Worm (Caenorhabditis elegans) whole organism, mixed stage, embryonic: ENCODE data around the gene C06E7.88.
A peak's percentile ranks its signal among the peaks of the same experiment; 100 is the strongest.

Experiments
- M03D4.4 ChIP-seq: sonication (generic microtip); optimal IDR thresholded peaks from 2 replicates; lab custom pipeline; 2017; ENCODE audit warnings: mild to moderate bottlenecking, missing genetic modification characterization, missing compliant biosample characterization
- blmp-1 ChIP-seq: fragments of 150-350 bp; optimal IDR thresholded peaks from 2 replicates; lab custom pipeline; 2014; ENCODE audit warnings: missing biosample characterization, missing genetic modification characterization
- ceh-39 ChIP-seq: fragments of 150-350 bp; optimal IDR thresholded peaks from 2 replicates; lab custom pipeline; 2014; ENCODE audit warnings: missing biosample characterization, missing genetic modification characterization
- ceh-83 ChIP-seq: fragments of 200-800 bp; sonication (Bioruptor generic); optimal IDR thresholded peaks from 2 replicates; lab custom pipeline; 2018; ENCODE audit warnings: mild to moderate bottlenecking, missing genetic modification characterization, missing compliant biosample characterization
- ces-1 ChIP-seq: fragments of 150-350 bp; optimal IDR thresholded peaks from 2 replicates; lab custom pipeline; 2014; ENCODE audit warnings: missing biosample characterization, missing genetic modification reagents, missing genetic modification characterization
- cnd-1 ChIP-seq: fragments of 200-800 bp; sonication (Bioruptor generic); optimal IDR thresholded peaks from 2 replicates; lab custom pipeline; 2018; ENCODE audit warnings: mild to moderate bottlenecking, missing genetic modification characterization, missing compliant biosample characterization
- drap-1 ChIP-seq: fragments of 200-800 bp; sonication (Bioruptor generic); optimal IDR thresholded peaks from 3 replicates; lab custom pipeline; 2018; ENCODE audit warnings: mild to moderate bottlenecking, missing genetic modification characterization, missing compliant biosample characterization
- flh-1 ChIP-seq: fragments of 200-800 bp; sonication (Bioruptor generic); optimal IDR thresholded peaks from 2 replicates; lab custom pipeline; 2018; ENCODE audit warnings: mild to moderate bottlenecking, missing genetic modification characterization, moderate library complexity, missing compliant biosample characterization
- ham-2 ChIP-seq: fragments of 200-800 bp; sonication (Bioruptor generic); optimal IDR thresholded peaks from 2 replicates; lab custom pipeline; 2018; ENCODE audit warnings: mild to moderate bottlenecking, missing genetic modification characterization, missing compliant biosample characterization
- hlh-1 ChIP-seq: fragments of 150-350 bp; optimal IDR thresholded peaks from 2 replicates; lab custom pipeline; 2014; ENCODE audit warnings: missing biosample characterization, missing genetic modification reagents, missing genetic modification characterization
- lin-13 ChIP-seq: fragments of 150-350 bp; optimal IDR thresholded peaks from 2 replicates; lab custom pipeline; 2014; ENCODE audit warnings: missing biosample characterization, missing genetic modification characterization
- lsy-2 ChIP-seq: fragments of 150-350 bp; optimal IDR thresholded peaks from 2 replicates; lab custom pipeline; 2014; ENCODE audit warnings: missing biosample characterization, missing genetic modification characterization
- mep-1 ChIP-seq: fragments of 150-350 bp; optimal IDR thresholded peaks from 2 replicates; lab custom pipeline; 2017; ENCODE audit warnings: missing biosample characterization, missing genetic modification reagents, missing genetic modification characterization, inconsistent platforms
- nhr-12 ChIP-seq: fragments of 150-350 bp; optimal IDR thresholded peaks from 2 replicates; lab custom pipeline; 2014; ENCODE audit warnings: missing biosample characterization, missing genetic modification characterization
- nhr-2 ChIP-seq: fragments of 150-350 bp; optimal IDR thresholded peaks from 2 replicates; lab custom pipeline; 2014; ENCODE audit warnings: missing biosample characterization, missing genetic modification characterization
- nhr-237 ChIP-seq: fragments of 150-350 bp; optimal IDR thresholded peaks from 2 replicates; lab custom pipeline; 2014; ENCODE audit warnings: missing biosample characterization, missing genetic modification characterization
- nhr-28 ChIP-seq: fragments of 150-350 bp; optimal IDR thresholded peaks from 2 replicates; lab custom pipeline; 2014; ENCODE audit warnings: missing biosample characterization, missing genetic modification characterization
- nhr-76 ChIP-seq: sonication (generic microtip); optimal IDR thresholded peaks from 2 replicates; lab custom pipeline; 2017; ENCODE audit warnings: missing biosample characterization, missing genetic modification characterization
- pha-4 ChIP-seq: fragments of 150-350 bp; optimal IDR thresholded peaks from 2 replicates; lab custom pipeline; 2018; ENCODE audit warnings: missing biosample characterization, missing genetic modification reagents, missing genetic modification characterization
- sem-2 ChIP-seq: fragments of 200-800 bp; sonication (Bioruptor generic); optimal IDR thresholded peaks from 2 replicates; lab custom pipeline; 2018; ENCODE audit warnings: mild to moderate bottlenecking, missing genetic modification characterization, missing compliant biosample characterization
- snpc-4 ChIP-seq: fragments of 150-350 bp; optimal IDR thresholded peaks from 2 replicates; lab custom pipeline; 2014; ENCODE audit warnings: missing biosample characterization, missing genetic modification characterization
- sptf-1 ChIP-seq: sonication (generic microtip); optimal IDR thresholded peaks from 2 replicates; lab custom pipeline; 2017; ENCODE audit warnings: mild to moderate bottlenecking, missing genetic modification characterization, moderate library complexity, missing compliant biosample characterization
- unc-120 ChIP-seq: sonication (generic microtip); optimal IDR thresholded peaks from 2 replicates; lab custom pipeline; 2017; ENCODE audit warnings: missing genetic modification characterization, missing compliant biosample characterization; ENCODE audit not compliant: poor library complexity, severe bottlenecking
- unc-39 ChIP-seq: fragments of 150-350 bp; optimal IDR thresholded peaks from 2 replicates; lab custom pipeline; 2014; ENCODE audit warnings: missing biosample characterization, missing genetic modification characterization
- unc-62 ChIP-seq: fragments of 150-350 bp; optimal IDR thresholded peaks from 2 replicates; lab custom pipeline; 2014; ENCODE audit warnings: missing biosample characterization, missing genetic modification reagents, missing genetic modification characterization
- zip-8 ChIP-seq: fragments of 150-350 bp; optimal IDR thresholded peaks from 2 replicates; lab custom pipeline; 2014; ENCODE audit warnings: missing biosample characterization, missing genetic modification characterization
- ztf-11 ChIP-seq: fragments of 150-350 bp; optimal IDR thresholded peaks from 2 replicates; lab custom pipeline; 2014; ENCODE audit warnings: missing biosample characterization, missing genetic modification characterization

The C06E7.88 gene

DNA sequence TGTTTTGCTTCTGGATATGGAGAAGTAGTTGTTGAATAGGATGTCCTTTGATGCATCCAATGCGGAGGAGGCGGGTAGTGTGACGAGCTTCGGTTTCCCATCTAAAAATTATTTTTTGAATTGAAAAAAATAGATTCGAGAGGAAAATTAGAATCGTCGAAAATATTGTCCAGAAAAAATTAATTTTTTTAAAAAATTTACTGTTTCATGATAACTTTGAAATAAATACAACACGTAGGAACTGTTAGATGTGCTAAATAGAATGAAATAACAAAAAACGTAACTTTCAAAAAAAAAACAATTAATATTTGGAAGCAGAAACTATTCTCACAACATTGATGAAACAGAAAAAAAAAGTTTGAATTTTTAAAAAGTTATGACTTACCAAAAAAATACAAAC lies 7.2 kb downstream of the C06E7.88 start, which contains the start of gene C06E7.4:
Gene C06E7.4, minus strand, starts transcription at position 101 of the 400 bp plus-strand sequence.
- TF ChIP-seq ces-1 (GFP tag; lab: Kevin White, UChicago): no peak

DNA sequence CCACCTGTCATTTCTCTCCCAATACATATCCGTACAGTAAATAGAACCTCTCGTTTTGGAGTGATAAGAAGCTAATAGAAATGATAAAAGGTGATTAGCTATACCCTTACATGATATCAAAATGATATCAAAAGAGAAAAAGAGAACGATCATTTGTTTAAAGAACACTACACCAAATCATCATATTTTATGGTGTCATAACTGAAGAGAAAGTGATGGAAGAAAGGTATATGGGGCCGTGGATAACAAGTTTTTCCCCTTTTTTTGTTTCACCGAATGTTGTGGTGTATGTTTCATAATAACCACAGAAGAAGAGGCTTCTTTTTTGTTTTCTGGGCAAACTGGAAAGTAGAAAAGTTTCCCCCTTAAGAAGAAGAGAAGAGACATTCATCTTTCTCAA lies 8.9 kb downstream of the C06E7.88 start:
- TF ChIP-seq pha-4 (tag; lab: Kevin White, UChicago) (no peak), sem-2 (GFP tag; lab: Kevin White, UChicago) (no peak), ceh-83 (GFP tag; lab: Kevin White, UChicago) (no peak), ham-2 (GFP tag; lab: Kevin White, UChicago) (no peak), nhr-76 (tag; lab: Kevin White, UChicago) (no peak), cnd-1 (tag; lab: Kevin White, UChicago) (no peak), lin-13 (tag; lab: Kevin White, UChicago) (no peak), drap-1 (GFP tag; lab: Kevin White, UChicago) (no peak), nhr-12 (tag; lab: Kevin White, UChicago) (no peak), unc-39 (tag; lab: Kevin White, UChicago) (no peak), nhr-237 (no peak), snpc-4 (tag; lab: Kevin White, UChicago) (no peak), sptf-1 (tag; lab: Kevin White, UChicago) (no peak)

DNA sequence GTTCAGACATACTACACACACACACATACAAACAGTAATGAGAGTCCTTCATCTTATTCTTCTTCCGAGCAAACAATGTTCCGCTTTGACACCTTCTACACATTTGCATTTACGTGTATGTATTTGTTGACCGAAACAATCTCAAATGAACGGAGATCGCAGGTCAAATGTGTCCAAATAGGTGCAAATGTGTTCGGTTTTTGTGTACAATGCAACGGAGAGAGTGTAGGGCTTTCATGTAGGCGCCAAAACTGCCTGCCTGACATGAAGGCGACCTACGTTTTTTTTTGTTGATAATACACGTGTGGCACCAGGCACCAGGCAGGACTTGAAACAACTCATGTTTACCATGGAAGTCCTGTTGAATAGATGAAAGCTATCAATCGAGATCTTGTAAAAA lies 10.1 kb downstream of the C06E7.88 start:
- TF ChIP-seq ces-1 (GFP tag; lab: Kevin White, UChicago) (no peak), M03D4.4 (tag; lab: Kevin White, UChicago) (no peak), nhr-2 (tag; lab: Kevin White, UChicago) (peak; percentile 58)

DNA sequence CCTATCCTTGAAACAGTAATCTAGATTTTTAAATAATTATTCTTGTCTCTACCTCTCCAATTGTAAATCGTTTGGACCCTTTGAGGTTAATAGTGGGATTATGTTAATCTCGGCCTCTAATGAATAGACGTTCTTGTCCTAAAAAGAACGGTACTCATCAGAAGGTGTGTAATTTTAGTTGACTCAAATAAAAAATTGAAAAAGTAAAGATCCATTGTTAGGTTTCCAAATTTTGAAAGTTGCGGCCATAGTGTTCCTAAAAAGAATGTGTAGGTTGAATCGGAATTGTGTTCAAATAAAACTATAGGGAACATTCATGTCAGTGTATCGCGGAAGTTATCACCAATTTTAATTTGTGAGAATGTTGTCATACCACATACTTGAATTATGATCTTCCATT lies 11.5 kb downstream of the C06E7.88 start:
- TF ChIP-seq sem-2 (GFP tag; lab: Kevin White, UChicago): no peak
- TF ChIP-seq unc-120 (tag; lab: Kevin White, UChicago): no peak
- TF ChIP-seq mep-1: no peak
- no peak for TF ChIP-seq unc-62 (GFP tag; lab: Kevin White, UChicago)
- TF ChIP-seq flh-1 (GFP tag; lab: Kevin White, UChicago): no peak
- no peak for TF ChIP-seq blmp-1 (tag; lab: Kevin White, UChicago)
- no peak for TF ChIP-seq ztf-11 (tag; lab: Kevin White, UChicago)
- no peak for TF ChIP-seq sptf-1 (tag; lab: Kevin White, UChicago)
- TF ChIP-seq M03D4.4 (tag; lab: Kevin White, UChicago): no peak
- no peak for TF ChIP-seq lin-13 (tag; lab: Kevin White, UChicago)
- TF ChIP-seq, all 35 proteins: peak for 0

DNA sequence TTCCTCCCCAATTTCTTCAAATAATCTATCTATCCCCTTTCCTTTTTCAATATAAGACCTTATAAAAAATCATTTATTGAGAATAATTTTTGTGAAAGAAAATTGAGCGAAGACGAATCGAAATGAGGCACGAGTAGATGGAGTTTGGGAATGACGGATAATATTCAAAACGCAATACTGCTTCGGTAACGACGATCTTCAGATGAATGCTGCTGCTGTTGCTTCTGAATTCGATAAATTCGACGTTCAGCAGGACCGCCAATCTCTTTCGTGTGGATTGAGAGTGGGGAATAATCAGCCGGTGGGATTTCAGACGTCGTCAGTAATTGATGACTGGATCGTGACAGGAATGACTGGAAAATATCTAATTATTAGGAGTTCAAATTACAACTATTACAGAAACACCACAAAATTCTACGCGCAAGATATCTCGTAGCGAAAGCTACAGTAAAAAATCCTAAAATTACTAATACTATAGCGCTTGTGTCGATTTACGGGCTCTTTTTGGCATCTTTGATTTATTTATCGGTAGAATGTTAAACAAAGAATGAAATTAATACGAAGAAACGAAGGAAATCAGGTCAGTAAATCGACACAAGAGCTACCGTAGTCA lies 16.2 kb downstream of the C06E7.88 start:
- TF ChIP-seq zip-8 (tag; lab: Kevin White, UChicago) (no peak), nhr-28 (tag; lab: Kevin White, UChicago) (no peak), ceh-39 (tag; lab: Kevin White, UChicago) (no peak), nhr-12 (tag; lab: Kevin White, UChicago) (no peak), hlh-1 (tag; lab: Kevin White, UChicago) (no peak)

DNA sequence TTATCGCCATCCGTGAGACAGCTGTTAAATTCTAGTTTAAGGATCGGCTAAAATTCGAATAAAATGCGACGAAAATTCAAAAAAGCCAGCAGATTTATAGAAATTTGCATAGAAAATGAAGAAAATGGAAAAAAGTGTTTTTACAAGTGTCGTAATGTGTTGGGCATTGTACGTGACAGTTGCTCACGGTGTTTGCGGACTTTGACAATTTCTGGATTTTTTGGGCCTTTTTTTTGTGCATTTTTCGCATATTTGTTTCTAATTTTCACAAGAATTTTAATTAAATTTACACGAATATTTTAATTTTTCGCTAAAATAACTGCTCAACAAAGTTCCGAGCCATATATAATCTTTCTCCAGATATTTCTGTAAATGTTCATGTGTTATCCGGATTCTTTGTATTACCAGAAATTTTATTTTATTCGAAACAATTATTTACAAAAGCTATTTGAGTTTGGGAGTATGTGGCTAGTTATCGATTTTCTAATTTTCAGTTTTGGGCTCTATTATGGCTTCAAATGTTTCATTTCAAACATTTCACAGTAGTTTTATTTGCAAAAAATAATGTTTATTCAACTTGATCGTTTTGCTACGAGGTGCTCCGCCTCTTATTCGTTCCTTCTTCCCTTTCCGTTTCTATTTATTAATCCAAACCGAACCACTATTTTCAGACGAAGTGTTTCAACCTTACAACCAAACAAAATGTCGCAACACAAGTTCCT lies 18.9 kb downstream of the C06E7.88 start, which contains the start of gene sams-3:
Gene sams-3, plus strand, starts transcription at position 672 of the 722 bp plus-strand sequence.
- TF ChIP-seq ces-1 (GFP tag; lab: Kevin White, UChicago): peak; percentile 46
- TF ChIP-seq lin-13 (tag; lab: Kevin White, UChicago): peak; percentile 26
- peak; percentile 98 for TF ChIP-seq hlh-1 (tag; lab: Kevin White, UChicago)
- TF ChIP-seq blmp-1 (tag; lab: Kevin White, UChicago): no peak
- peak; percentile 5 for TF ChIP-seq lsy-2 (tag; lab: Kevin White, UChicago)
- no peak for TF ChIP-seq unc-39 (tag; lab: Kevin White, UChicago)
- no peak for TF ChIP-seq M03D4.4 (tag; lab: Kevin White, UChicago)
